Fruit fly (Drosophila melanogaster): Measurements from ENCODE around the gene scpr-B.
A peak's percentile ranks its signal among the peaks of the same experiment; 100 is the strongest.

The scpr-B gene

dm6 chr3R:11243951-11244660, 3.3 kb upstream of the scpr-B start, which contains the start of the genes CG17734 and CG5214 (continued):
- TF ChIP-seq dl (GFP tag; optimal IDR thresholded peaks at IDR 0.05; ENCODE audit: insufficient read depth in 1 of 2, partially characterized antibody in 2 of 2) (no peak), Mio (GFP tag; optimal IDR thresholded peaks at IDR 0.05) (no peak), sage (GFP tag; optimal IDR thresholded peaks at IDR 0.05) (no peak), dsf (GFP tag; optimal IDR thresholded peaks at IDR 0.05; ENCODE audit: borderline replicate concordance) (peak; percentile 24), Hr83 (GFP tag; optimal IDR thresholded peaks at IDR 0.05; ENCODE audit: poor library complexity, severe bottlenecking) (peak; percentile 65), usp (GFP tag; optimal IDR thresholded peaks at IDR 0.05) (no peak), OdsH (GFP tag; optimal IDR thresholded peaks at IDR 0.05) (no peak), N (GFP tag; optimal IDR thresholded peaks at IDR 0.05) (no peak), foxo (GFP tag; optimal IDR thresholded peaks at IDR 0.05) (no peak), br (GFP tag; optimal IDR thresholded peaks at IDR 0.05) (no peak), Vsx2 (GFP tag; optimal IDR thresholded peaks at IDR 0.05; ENCODE audit: partially characterized antibody) (no peak), Dif (GFP tag; optimal IDR thresholded peaks at IDR 0.05; ENCODE audit: partially characterized antibody) (no peak), lola (GFP tag; optimal IDR thresholded peaks at IDR 0.05) (no peak), Abd-B (GFP tag; optimal IDR thresholded peaks at IDR 0.05) (no peak), CG32264 (GFP tag; optimal IDR thresholded peaks at IDR 0.05) (peak; percentile 28)

dm6 chr3R:11243057-11243740, 2.4 kb upstream of the scpr-B start:
- TF ChIP-seq OdsH (GFP tag; optimal IDR thresholded peaks at IDR 0.05) (peak; percentile 38), Hr83 (GFP tag; optimal IDR thresholded peaks at IDR 0.05; ENCODE audit: poor library complexity, severe bottlenecking) (no peak), Hr78 (GFP tag; optimal IDR thresholded peaks at IDR 0.05) (no peak), HLH106 (tag; optimal IDR thresholded peaks at IDR 0.05) (peak; percentile 37), Myc (optimal IDR thresholded peaks at IDR 0.05) (peak; percentile 83), dl (GFP tag; optimal IDR thresholded peaks at IDR 0.05; ENCODE audit: insufficient read depth in 1 of 2, partially characterized antibody in 2 of 2) (no peak), rgr (GFP tag; optimal IDR thresholded peaks at IDR 0.05) (peak; percentile 22), foxo (GFP tag; optimal IDR thresholded peaks at IDR 0.05) (peak in 1 of 2 experiments; percentile 56)

dm6 chr3R:11237598-11237997, 3.2 kb downstream of the scpr-B start, which contains the start of gene CG31388:
Gene CG31388, plus strand, starts transcription at chr3R:11237815.
- peak; percentile 35 for TF ChIP-seq Myc (optimal IDR thresholded peaks at IDR 0.05)
- TF ChIP-seq jim (GFP tag; optimal IDR thresholded peaks at IDR 0.05): no peak
- no peak for TF ChIP-seq Hr78 (GFP tag; optimal IDR thresholded peaks at IDR 0.05)

dm6 chr3R:11236041-11236440, 4.8 kb downstream of the scpr-B start, which contains the start of gene CG31441:
Gene CG31441, plus strand, starts transcription at chr3R:11236286.
- TF ChIP-seq Sp1 (GFP tag; optimal IDR thresholded peaks at IDR 0.05) (no peak), Hr83 (GFP tag; optimal IDR thresholded peaks at IDR 0.05; ENCODE audit: poor library complexity, severe bottlenecking) (peak; percentile 31)

DNA sequence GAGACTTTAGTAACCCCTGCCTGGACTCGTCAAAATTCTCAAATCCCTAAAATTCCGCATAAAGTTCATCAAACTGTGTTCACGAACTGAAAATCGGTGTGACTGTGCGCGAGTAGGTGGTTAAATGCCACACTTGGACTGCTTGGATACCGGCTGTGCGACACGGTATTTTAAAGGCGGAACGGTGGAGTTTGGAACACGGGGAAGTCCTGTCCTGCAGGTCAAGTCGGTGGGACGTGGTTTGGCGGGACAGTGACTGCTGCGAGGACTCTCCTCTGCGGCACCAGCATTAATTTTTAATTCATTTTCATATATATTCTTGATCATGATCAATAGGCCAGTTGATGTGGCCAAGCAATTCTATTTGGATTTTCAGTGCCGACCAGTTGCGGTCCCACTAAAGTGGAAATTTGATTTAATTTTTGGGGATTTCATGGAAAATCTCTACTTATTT, 5.8 kb downstream of the scpr-B start, which contains the start of the genes Arfip and CG17721:
TSS of gene Arfip (minus strand) at position 96 of the 454 bp plus-strand sequence.
TSS of gene CG17721 (plus strand) at position 223 of the 454 bp plus-strand sequence.
- no peak for TF ChIP-seq Rel (GFP tag; optimal IDR thresholded peaks at IDR 0.05)
- peak; percentile 98 for TF ChIP-seq Rel (tag; optimal IDR thresholded peaks at IDR 0.05)
- TF ChIP-seq lola (GFP tag; optimal IDR thresholded peaks at IDR 0.05): no peak

- TF ChIP-seq pan (optimal IDR thresholded peaks at IDR 0.05) (no peak), Rel (GFP tag; optimal IDR thresholded peaks at IDR 0.05) (no peak), Rel (tag; optimal IDR thresholded peaks at IDR 0.05) (peak; percentile 37), Myc (optimal IDR thresholded peaks at IDR 0.05) (peak; percentile 2)
Observed at dm6 chr3R:11231705-11232261, 9.0 kb downstream of the scpr-B start, which contains the start of the genes CG17187 and Dph3. Gene CG17187, minus strand, starts transcription at chr3R:11231879. Gene Dph3, plus strand, starts transcription at chr3R:11231912.

Measured in whole organism, wandering third instar larva.